Fruit fly (Drosophila melanogaster) S2 (cell line): Measurements from ENCODE around the gene CG33795.

Source experiments
- CG8478 ChIP-seq: fragments of >200 bp; optimal IDR thresholded peaks from 2 replicates; lab custom pipeline; 2018
- CTCF ChIP-seq, 2 experiments: fragments of >200 bp; optimal IDR thresholded peaks; 2 replicates each; lab custom pipeline; 2018

Gene CG33795

DNA sequence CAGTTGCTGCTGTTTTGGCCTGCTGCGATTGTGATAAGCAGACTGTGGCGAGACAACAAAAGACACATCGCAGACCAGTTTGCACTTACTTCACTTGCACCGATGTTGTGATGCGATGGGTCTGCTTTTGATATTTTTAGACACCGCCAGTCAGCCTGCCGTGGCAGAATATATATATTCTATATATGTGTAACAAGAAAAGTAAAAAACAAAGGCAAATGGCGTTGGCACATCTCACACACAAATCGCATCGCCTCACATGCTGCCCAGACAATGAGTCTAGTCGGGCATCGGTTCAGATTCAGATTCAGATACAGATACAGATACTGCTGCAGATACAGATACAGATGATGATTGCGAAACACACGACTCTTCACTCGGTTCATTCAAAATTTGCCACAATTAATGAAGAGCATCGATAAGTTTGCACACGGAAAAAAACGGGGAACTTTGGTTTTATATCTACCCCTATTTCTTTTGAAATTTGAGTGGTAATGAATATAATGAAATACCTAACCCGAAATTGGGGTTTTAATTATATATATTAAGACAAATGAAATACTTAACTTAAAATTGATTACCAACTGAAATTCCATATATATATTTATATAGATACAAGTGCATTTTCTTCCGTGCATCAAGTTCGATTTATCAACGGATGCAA is 3.3 kb downstream of the CG33795 start:
- no peak for TF ChIP-seq CG8478 (lab: Kevin White, UChicago)
- TF ChIP-seq CTCF (optimal IDR thresholded peaks at IDR 0.05; lab: Kevin White, UChicago) = no peak

DNA sequence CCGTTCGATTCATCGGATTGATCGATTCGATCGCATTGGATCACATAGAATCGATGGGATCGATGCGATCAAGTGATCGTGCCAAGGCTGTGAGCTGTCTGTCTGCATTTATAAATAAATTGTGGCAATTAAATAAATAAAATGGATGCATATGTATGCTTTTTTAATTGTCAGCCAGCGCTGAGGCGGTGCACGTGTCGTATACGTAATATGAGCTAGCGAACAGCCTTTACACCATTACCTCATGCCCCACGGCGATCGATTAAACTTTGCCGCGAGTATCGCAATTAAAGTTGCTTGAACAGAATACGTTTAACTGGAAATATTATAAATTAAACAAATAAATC is 4.2 kb downstream of the CG33795 start:
- TF ChIP-seq CG8478 (lab: Kevin White, UChicago) (no peak), CTCF (optimal IDR thresholded peaks at IDR 0.05; lab: Kevin White, UChicago) (no peak)

DNA sequence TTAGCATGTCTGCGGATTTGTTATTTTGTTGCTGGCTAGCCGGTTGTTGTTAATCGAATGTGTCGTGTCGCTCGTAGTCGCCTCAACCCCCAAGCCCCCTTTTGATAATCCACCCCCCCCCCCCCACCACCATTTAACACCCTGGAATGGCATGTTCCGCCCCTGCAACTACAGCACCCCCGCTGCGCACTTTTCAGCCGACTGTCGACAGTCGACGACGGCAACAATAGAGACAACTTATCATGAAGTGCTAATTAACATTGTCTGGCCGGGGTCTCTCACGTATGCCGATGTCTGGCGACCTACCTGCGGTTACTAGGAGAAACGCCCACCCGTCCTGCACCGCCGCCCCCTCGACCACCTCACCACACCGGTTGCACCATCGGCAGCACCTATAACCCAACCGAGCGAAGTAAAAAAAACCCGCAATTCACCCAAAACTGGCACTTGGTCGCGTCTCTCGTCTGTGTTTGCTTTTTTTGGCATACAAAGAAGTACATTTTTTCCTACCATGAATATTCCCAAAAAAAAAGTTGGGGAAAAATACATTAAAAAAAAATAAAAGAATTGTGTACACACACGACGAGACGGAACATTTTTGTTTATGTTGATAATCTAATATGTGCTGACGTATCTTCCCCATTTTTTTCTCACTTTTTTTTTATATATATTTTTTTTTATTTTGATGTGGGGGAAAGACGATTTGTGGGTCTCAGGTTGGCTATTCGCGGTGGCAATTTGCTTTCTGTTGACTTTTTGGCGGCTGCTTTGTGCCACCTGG is 4.8 kb downstream of the CG33795 start:
- TF ChIP-seq CG8478 (lab: Kevin White, UChicago) (no peak), CTCF (optimal IDR thresholded peaks at IDR 0.05; lab: Kevin White, UChicago) (no peak)

DNA sequence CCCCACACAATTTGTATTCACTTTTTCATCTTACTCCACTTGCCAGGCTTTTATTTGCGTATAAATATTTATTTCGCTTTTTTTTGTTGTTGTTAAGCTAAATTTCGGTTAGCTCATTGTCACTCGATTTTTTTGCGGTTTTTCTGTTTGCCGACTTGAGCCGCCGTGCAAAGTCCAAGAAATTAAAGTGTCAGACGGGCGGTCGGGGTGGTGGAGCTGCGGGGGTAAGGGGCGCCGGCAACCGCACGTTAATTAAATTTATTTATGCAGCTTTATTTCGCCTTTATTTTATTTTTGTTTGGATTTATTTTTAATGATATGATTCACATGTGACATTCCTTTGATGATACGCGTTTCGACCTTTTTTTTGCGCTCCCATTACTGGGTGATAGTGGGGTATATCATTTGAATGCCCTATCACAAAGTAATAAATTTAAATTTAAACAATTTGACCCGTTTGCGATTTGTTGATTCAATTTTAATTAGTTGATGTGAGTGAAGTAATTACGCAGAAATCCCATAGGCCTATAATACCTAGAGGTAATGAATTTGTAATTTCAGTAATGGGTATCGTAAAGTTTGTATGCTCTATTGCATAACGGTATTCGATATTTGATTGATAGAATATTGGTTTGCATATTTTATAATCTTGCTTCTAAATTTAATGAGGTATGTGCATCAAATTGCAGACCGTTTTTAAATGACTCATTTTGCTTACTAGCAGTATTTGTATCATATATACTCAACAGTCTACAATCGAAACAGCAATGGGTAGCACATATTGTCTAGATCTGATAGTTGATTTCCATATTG is 5.6 kb downstream of the CG33795 start:
- TF ChIP-seq CTCF (optimal IDR thresholded peaks at IDR 0.05; lab: Kevin White, UChicago) (no peak), CG8478 (lab: Kevin White, UChicago) (no peak)

DNA sequence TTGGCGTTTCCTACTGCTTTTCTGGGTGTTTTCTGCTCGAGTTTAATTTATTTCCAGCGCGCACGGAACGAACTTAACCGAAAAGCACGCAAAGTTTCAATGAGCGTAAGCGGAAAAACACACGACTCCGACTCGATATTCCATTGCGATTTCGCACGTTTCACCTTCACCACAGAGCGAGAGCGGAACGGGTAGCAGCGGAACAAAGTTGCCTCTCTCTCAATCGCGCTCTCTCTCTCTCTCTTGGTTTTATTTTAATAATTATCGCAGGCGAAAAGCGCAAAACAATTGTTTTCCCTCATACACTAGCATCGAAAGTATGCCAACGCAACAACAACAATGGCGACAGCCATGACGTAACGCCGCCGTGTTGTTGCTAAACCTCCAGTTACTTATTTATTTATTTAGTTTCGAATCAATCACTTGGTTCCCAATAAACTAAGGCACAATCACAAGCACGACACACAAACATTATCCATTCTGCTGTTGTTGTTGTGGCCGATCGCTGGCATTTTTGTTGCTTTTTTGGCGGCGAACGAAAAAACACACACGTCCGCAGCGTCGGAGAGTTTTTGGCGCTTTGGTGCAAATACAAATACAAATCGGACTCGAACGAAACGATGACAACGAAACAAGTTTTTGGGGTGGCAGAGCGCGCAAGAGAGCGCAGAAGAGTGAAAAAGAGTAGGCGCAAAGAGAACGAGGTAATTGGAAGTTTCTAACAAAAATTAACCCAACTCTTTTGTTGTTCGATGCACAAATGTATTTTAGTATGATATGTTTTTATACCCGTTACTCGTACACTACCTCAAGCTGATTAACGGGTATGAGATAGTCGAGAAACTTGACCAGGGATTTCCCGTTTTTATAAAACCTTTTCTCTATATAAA is 6.8 kb downstream of the CG33795 start, which contains the start of gene CG5151:
Gene CG5151, minus strand, starts transcription at position 552 of the 890 bp plus-strand sequence.
- TF ChIP-seq CTCF (optimal IDR thresholded peaks at IDR 0.05; lab: Kevin White, UChicago) (peak; percentile 30 to 41), CG8478 (lab: Kevin White, UChicago) (no peak)

DNA sequence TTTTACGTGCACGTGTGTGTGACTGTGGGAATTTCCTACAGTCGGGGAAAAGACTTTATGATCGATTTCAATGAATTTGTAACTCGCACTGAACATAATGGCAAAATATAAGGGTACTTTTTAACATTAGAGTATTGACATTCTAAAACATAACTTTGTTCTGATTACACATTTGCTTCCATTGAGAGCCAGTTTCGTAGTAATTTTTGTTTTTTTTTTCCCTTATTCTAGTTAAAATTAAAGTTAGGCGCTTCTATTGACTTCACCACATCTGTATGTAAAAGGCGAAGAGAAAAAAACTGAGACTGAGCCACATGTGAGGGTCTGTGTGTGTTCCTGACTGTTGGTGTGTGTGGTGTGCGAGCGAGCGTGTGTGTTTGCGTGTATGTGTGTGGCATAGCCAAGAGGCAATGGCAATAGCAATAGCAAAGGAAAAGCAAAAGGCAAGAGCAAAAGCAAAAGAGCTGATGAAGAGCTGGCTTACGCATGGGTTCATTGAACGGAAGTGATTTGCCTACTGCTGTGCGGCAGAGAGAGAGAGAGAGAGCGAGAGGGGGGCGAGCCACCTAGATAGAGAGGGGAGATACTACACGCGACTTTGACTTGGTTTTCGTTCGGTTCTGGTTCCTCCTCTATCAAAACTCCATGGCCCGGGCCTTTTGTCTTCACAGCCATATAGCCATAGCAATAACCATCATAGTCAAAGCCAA is 9.2 kb downstream of the CG33795 start:
- TF ChIP-seq CTCF (optimal IDR thresholded peaks at IDR 0.05; lab: Kevin White, UChicago) (no peak), CG8478 (lab: Kevin White, UChicago) (no peak)

DNA sequence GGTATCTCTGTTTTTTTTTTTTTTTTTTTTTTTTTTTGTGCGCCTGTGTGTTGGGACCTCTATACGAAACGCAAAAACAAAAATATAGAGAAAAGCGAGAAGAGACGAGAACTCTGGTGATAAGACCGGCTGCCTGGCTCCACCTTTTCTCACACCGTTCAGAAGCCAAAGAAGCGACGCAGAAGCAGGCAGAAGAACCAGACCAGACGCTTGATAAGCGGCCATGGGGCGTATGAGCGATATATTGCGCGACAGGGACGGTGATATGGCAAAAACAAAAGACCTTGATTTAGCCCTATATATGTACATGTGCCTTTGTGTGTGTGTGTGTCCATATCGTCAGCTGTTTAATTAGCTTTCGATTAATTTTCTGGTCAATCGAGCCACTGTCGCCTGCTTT is 10.0 kb downstream of the CG33795 start:
- no peak for TF ChIP-seq CG8478 (lab: Kevin White, UChicago)
- TF ChIP-seq CTCF (optimal IDR thresholded peaks at IDR 0.05; lab: Kevin White, UChicago) = no peak

DNA sequence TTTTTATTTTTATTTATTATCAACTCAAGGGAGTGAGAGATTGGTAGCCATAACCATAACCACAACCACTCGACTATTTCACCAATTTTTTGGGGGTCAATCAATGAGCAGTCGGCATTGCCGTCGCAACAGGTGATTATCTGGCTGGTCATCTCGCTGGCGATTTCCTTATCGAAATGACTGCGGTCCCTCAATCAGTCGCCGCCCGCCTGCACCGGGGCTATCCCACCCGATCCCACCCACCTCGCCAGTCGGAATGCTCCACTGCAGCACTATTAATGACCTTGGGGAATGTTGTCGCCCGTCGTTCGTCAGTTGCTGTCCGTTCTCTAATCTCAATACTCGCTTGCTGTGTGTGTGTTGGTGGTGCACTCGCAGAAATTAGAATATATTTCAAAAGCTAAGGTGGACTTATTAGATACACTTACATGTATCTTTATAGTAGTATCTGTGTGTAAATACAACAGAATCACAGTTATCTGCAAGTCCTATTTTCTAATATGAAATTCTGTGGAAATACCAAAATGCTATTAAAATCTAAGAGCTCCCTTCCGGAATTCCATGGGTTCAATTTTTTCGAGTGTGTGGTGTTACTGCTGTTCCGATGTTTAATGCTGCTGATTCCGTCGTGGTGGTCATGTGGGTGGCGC is 10.6 kb downstream of the CG33795 start:
- TF ChIP-seq CG8478 (lab: Kevin White, UChicago) (no peak), CTCF (optimal IDR thresholded peaks at IDR 0.05; lab: Kevin White, UChicago) (no peak)

DNA sequence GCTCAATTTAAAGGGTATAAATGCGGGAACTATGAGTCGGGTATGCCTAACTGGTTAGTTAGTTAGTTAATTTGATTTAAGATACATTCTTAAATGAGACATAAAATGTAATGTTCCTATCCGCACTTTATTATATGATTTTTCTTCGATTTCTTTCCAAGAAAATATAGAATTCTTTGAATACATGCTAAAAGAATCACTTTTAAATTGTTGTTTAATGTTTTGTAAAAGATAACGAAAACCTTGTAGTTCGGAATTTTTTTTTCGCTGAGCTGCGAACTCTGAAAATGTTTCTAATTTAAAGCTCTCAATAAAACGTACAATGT is 11.1 kb downstream of the CG33795 start:
- no peak for TF ChIP-seq CTCF (optimal IDR thresholded peaks at IDR 0.05; lab: Kevin White, UChicago)
- no peak for TF ChIP-seq CG8478 (lab: Kevin White, UChicago)

DNA sequence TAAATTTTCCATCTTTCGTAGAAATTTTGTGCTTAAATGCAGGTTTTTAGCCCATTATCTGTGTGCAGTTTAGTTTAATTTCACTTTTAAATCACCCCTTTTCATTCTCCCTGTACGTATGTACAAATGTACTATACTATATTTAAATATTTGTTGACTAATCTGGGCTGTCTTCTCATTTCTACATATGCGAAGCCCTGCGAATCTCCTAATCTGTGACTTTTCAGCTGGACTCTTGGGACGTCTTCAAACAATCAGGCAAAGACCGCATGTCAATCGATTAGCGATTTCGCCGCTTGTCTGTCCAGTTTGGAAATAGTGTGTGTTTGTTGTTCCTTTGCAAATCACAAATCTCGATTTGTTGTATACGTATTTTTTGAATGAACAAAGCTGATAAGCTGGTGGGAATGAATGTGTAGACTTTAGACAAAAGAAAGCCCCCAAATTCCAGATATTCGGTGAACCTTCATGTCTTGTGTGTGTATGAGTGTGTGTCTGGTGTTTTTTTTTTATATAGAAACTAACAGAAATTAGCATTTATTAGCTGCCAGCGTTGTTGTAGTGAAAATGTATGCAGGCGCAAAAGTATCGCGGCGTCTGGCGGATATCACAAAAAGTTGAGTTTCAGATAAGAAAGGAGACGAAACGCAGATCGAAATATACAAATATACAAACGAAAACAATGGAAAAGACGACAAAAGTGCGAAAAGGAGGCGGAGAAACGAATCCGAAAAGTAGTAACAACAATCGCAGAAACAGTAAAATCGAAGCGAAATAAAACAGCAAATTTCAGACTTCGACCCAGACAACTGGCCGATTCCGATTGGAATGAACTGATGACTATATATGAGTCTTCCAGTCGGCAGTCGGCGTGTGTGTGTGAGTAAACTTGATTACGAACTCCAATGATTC is 11.8 kb downstream of the CG33795 start:
- no peak for TF ChIP-seq CTCF (optimal IDR thresholded peaks at IDR 0.05; lab: Kevin White, UChicago)

DNA sequence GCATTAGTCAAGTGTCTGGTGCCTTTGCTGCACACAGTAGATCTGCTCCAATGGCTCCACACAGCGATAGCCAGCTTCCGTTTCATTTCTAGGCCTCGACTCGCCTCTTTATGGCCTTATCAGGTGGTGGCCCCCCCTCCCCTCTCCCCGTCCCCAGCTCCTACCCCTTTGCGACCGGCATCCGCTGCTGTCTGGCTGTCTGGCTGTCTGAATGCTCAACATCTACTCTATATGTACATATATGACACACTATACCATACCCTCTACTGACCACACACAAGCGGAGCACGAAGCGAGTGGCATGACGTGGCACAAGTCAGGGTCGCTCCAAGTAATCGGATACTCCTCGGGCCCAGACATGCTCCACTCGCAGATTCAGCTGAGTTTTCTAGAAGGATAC is 12.9 kb downstream of the CG33795 start:
- TF ChIP-seq CG8478 (lab: Kevin White, UChicago) = no peak
- no peak for TF ChIP-seq CTCF (optimal IDR thresholded peaks at IDR 0.05; lab: Kevin White, UChicago)
